Worm (Caenorhabditis elegans): ENCODE measurements around the gene C33F10.12.

DNA sequence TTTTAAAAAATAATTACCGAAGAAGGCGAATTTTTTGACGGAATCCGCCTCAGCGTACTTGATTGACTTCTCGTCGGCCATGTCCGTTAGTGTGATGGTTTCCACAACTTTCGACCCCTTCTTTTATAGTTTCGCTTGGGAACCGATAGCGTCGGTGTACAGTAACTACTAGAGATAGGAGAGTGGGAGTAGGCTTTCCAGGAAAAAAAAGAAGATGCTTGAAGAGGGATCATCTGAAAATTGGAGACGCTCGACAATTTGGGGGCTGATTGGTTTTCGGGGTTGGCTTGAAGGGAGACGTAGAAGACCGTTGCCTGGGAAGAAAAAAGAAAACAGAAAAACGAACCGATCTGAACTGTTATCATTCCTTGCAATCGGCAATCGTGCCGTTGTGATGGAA, 33.1 kb upstream of the C33F10.12 start, which contains the start of gene col-20:
- no peak for TF ChIP-seq nhr-237 (tag; optimal IDR thresholded peaks at IDR 0.05)
- no peak for TF ChIP-seq unc-39 (tag; optimal IDR thresholded peaks at IDR 0.05)
- no peak for TF ChIP-seq dmd-4 (tag; optimal IDR thresholded peaks at IDR 0.05)
- no peak for TF ChIP-seq lin-39 (tag; optimal IDR thresholded peaks at IDR 0.05)

Measured in whole organism, L2 larva.